Worm (Caenorhabditis elegans): ENCODE data around the gene arrd-23.

DNA sequence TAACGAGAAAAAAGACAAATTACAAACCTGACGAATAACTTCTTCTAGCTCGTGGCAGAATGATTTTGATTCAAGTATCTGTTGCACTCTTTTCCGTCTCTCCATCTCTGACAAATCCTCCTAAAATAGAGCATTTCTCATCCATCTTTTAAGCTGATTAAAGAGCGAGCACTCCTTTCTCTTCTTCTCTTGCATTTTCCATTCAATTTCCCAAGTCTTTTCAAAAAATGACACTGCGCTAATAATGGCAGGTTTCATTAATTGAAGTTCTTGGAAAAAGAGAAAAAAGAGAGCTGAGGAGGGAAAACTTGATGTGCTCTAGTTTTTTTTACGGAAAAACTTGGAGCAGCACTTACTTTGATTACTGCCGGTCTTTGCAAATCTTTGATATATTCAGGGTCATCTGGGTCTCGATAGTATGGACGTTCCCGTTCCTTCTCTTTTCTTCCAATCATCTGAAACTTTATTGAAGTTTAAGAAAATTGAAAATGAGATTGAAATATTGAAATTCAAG is 26.1 kb upstream of the arrd-23 start, which contains the start of gene add-1:
- TF ChIP-seq snpc-4 (tag; optimal IDR thresholded peaks at IDR 0.05) (no peak), elt-1 (tag; optimal IDR thresholded peaks at IDR 0.05) (no peak), R02D3.7 (tag; optimal IDR thresholded peaks at IDR 0.05) (no peak), unc-62 (GFP tag; optimal IDR thresholded peaks at IDR 0.05) (no peak), skn-1 (tag; optimal IDR thresholded peaks at IDR 0.05) (no peak), blmp-1 (tag; optimal IDR thresholded peaks at IDR 0.05; ENCODE audit: insufficient read depth) (no peak), lin-39 (tag; optimal IDR thresholded peaks at IDR 0.05) (no peak), lsy-2 (tag; optimal IDR thresholded peaks at IDR 0.05) (no peak), nhr-11 (tag; optimal IDR thresholded peaks at IDR 0.05) (no peak), mdl-1 (tag; optimal IDR thresholded peaks at IDR 0.05) (no peak), aly-2 (tag; optimal IDR thresholded peaks at IDR 0.05) (no peak), ztf-4 (tag; optimal IDR thresholded peaks at IDR 0.05) (no peak), unc-39 (tag; optimal IDR thresholded peaks at IDR 0.05) (no peak)
